Worm (Caenorhabditis elegans) whole organism, young adult: ENCODE measurements around the gene ttr-29.

Experiments
- B0019.2 ChIP-seq: fragments of 200-800 bp; sonication (Bioruptor generic); conservative IDR thresholded peaks from 2 replicates; pipeline ENCODE4 v1.3.6; 2022; ENCODE audit warnings: missing genetic modification reagents, missing genetic modification characterization, missing compliant biosample characterization
- D2030.7 ChIP-seq: fragments of 200-800 bp; sonication (Bioruptor generic); IDR thresholded peaks from 2 replicates; pipeline ENCODE4 v1.3.6; 2022; ENCODE audit warnings: missing genetic modification reagents, missing genetic modification characterization, missing compliant biosample characterization
- F39B2.1 ChIP-seq: fragments of 200-800 bp; sonication (Bioruptor generic); IDR thresholded peaks from 2 replicates; pipeline ENCODE4 v1.3.6; 2022; ENCODE audit warnings: missing genetic modification reagents, missing genetic modification characterization, missing compliant biosample characterization
- F55B11.4 ChIP-seq: sonication (generic microtip); optimal IDR thresholded peaks from 2 replicates; lab custom pipeline; 2016; ENCODE audit warnings: missing compliant biosample characterization, missing genetic modification characterization, borderline replicate concordance; ENCODE audit not compliant: insufficient read depth
- F57A8.1 ChIP-seq: fragments of 200-800 bp; sonication (Bioruptor generic); optimal IDR thresholded peaks from 2 replicates; lab custom pipeline; 2018; ENCODE audit warnings: mild to moderate bottlenecking, missing genetic modification characterization, moderate library complexity, missing compliant biosample characterization
- Y56A3A.18 ChIP-seq: fragments of 200-800 bp; sonication (Bioruptor generic); IDR thresholded peaks from 2 replicates; pipeline ENCODE4 v1.3.6; 2022; ENCODE audit warnings: missing genetic modification reagents, missing genetic modification characterization, missing compliant biosample characterization
- Y79H2A.3 ChIP-seq: fragments of 200-800 bp; sonication (Bioruptor generic); conservative IDR thresholded peaks from 2 replicates; pipeline ENCODE4 v1.3.6; 2022; ENCODE audit warnings: missing genetic modification reagents, missing genetic modification characterization, missing compliant biosample characterization
- ZK185.1 ChIP-seq: sonication (generic microtip); optimal IDR thresholded peaks from 2 replicates; lab custom pipeline; 2016; ENCODE audit warnings: mild to moderate bottlenecking, missing genetic modification characterization, missing compliant biosample characterization; ENCODE audit not compliant: poor library complexity, severe bottlenecking
- akir-1 ChIP-seq: fragments of 200-800 bp; sonication (Bioruptor generic); optimal IDR thresholded peaks from 2 replicates; lab custom pipeline; 2018; ENCODE audit warnings: mild to moderate bottlenecking, missing genetic modification characterization, moderate library complexity, missing compliant biosample characterization
- ama-1 ChIP-seq, 3 experiments: fragments of 150-350 bp in 1 of 3; sonication (generic microtip) in 2 of 3; optimal IDR thresholded peaks; 2 replicates each; lab custom pipeline; 2014 to 2018; ENCODE audit warnings: missing biosample characterization in 2 of 3, missing genetic modification characterization in 2 of 3, missing genetic modification reagents in 2 of 3
- atf-7 ChIP-seq: sonication (generic microtip); optimal IDR thresholded peaks from 2 replicates; lab custom pipeline; 2017; ENCODE audit warnings: mild to moderate bottlenecking, missing genetic modification characterization, missing compliant biosample characterization
- athp-1 ChIP-seq: sonication (generic microtip); optimal IDR thresholded peaks from 2 replicates; lab custom pipeline; 2017; ENCODE audit warnings: mild to moderate bottlenecking, missing genetic modification characterization, missing compliant biosample characterization
- ccch-3 ChIP-seq: fragments of 200-800 bp; sonication (Bioruptor generic); optimal IDR thresholded peaks from 2 replicates; lab custom pipeline; 2018; ENCODE audit warnings: mild to moderate bottlenecking, missing genetic modification characterization, missing compliant biosample characterization
- ceh-100 ChIP-seq: fragments of 200-800 bp; sonication (Bioruptor generic); IDR thresholded peaks from 2 replicates; pipeline ENCODE4 v1.3.6; 2022; ENCODE audit warnings: missing genetic modification reagents, missing genetic modification characterization, missing compliant biosample characterization
- ceh-58 ChIP-seq: fragments of 200-800 bp; sonication (Bioruptor generic); IDR thresholded peaks from 2 replicates; pipeline ENCODE4 v1.3.6; 2022; ENCODE audit warnings: missing genetic modification characterization, missing compliant biosample characterization
- die-1 ChIP-seq: sonication (generic microtip); optimal IDR thresholded peaks from 2 replicates; lab custom pipeline; 2016; ENCODE audit warnings: missing genotype, mild to moderate bottlenecking, missing genetic modification characterization, missing compliant biosample characterization
- dpl-1 ChIP-seq: fragments of 150-350 bp; optimal IDR thresholded peaks from 2 replicates; lab custom pipeline; 2014; ENCODE audit warnings: missing biosample characterization, missing genetic modification reagents, missing genetic modification characterization
- egl-44 ChIP-seq: fragments of 200-800 bp; sonication (Bioruptor generic); IDR thresholded peaks from 2 replicates; pipeline ENCODE4 v1.3.6; 2022; ENCODE audit warnings: missing genetic modification reagents, missing genetic modification characterization, missing compliant biosample characterization
- ekl-4 ChIP-seq: fragments of 200-800 bp; sonication (Bioruptor generic); IDR thresholded peaks from 2 replicates; pipeline ENCODE4 v1.3.6; 2022; ENCODE audit warnings: missing genetic modification reagents, missing genetic modification characterization, missing compliant biosample characterization
- gei-17 ChIP-seq: fragments of 200-800 bp; sonication (Bioruptor generic); optimal IDR thresholded peaks from 2 replicates; lab custom pipeline; 2018; ENCODE audit warnings: mild to moderate bottlenecking, missing genetic modification characterization, missing compliant biosample characterization
- hlh-26 ChIP-seq: fragments of 200-800 bp; sonication (Bioruptor generic); conservative IDR thresholded peaks from 2 replicates; pipeline ENCODE4 v1.3.6; 2022; ENCODE audit warnings: missing genetic modification reagents, missing genetic modification characterization, missing compliant biosample characterization
- lag-1 ChIP-seq: fragments of 200-800 bp; sonication (Bioruptor generic); IDR thresholded peaks from 2 replicates; pipeline ENCODE4 v1.3.6; 2022; ENCODE audit warnings: missing genetic modification reagents, missing genetic modification characterization, missing compliant biosample characterization
- lin-54 ChIP-seq: fragments of 200-800 bp; sonication (Bioruptor generic); optimal IDR thresholded peaks from 2 replicates; lab custom pipeline; 2018; ENCODE audit warnings: mild to moderate bottlenecking, missing genetic modification characterization, missing compliant biosample characterization
- lir-1 ChIP-seq: fragments of 200-800 bp; sonication (Bioruptor generic); conservative IDR thresholded peaks from 2 replicates; pipeline ENCODE4 v1.3.6; 2022; ENCODE audit warnings: missing genetic modification reagents, missing genetic modification characterization, missing compliant biosample characterization
- madf-10 ChIP-seq: sonication (generic microtip); optimal IDR thresholded peaks from 2 replicates; lab custom pipeline; 2016; ENCODE audit warnings: mild to moderate bottlenecking, missing genetic modification characterization, missing compliant biosample characterization
- madf-3 ChIP-seq: fragments of 200-800 bp; sonication (Bioruptor generic); IDR thresholded peaks from 2 replicates; pipeline ENCODE4 v1.3.6; 2022; ENCODE audit warnings: missing genetic modification reagents, missing genetic modification characterization, missing compliant biosample characterization
- madf-6 ChIP-seq: fragments of 200-800 bp; sonication (Bioruptor generic); IDR thresholded peaks from 2 replicates; pipeline ENCODE4 v1.3.6; 2022; ENCODE audit warnings: missing genetic modification reagents, missing genetic modification characterization, missing compliant biosample characterization
- madf-8 ChIP-seq: fragments of 200-800 bp; sonication (Bioruptor generic); conservative IDR thresholded peaks from 2 replicates; pipeline ENCODE4 v1.3.6; 2022; ENCODE audit warnings: missing genetic modification reagents, missing genetic modification characterization, missing compliant biosample characterization
- mcd-1 ChIP-seq: fragments of 200-800 bp; sonication (Bioruptor generic); IDR thresholded peaks from 2 replicates; pipeline ENCODE4 v1.3.6; 2022; ENCODE audit warnings: missing genetic modification reagents, missing genetic modification characterization, missing compliant biosample characterization
- mel-28 ChIP-seq: sonication (generic microtip); optimal IDR thresholded peaks from 2 replicates; lab custom pipeline; 2016; ENCODE audit warnings: borderline replicate concordance, mild to moderate bottlenecking, missing genetic modification characterization, missing compliant biosample characterization
- mes-4 ChIP-seq: sonication (generic microtip); optimal IDR thresholded peaks from 2 replicates; lab custom pipeline; 2016; ENCODE audit warnings: missing genotype, missing genetic modification characterization, missing compliant biosample characterization
- nfya-1 ChIP-seq: sonication (generic microtip); optimal IDR thresholded peaks from 2 replicates; lab custom pipeline; 2017; ENCODE audit warnings: antibody characterized with exemption, missing compliant biosample characterization, missing genetic modification characterization, borderline replicate concordance; ENCODE audit not compliant: insufficient read depth
- nfyb-1 ChIP-seq: fragments of 200-800 bp; sonication (Bioruptor generic); IDR thresholded peaks from 2 replicates; pipeline ENCODE4 v1.3.6; 2022; ENCODE audit warnings: missing genetic modification reagents, missing genetic modification characterization, missing compliant biosample characterization
- rec-8 ChIP-seq, 2 experiments: sonication (generic microtip); optimal IDR thresholded peaks; 2 replicates each; lab custom pipeline; 2016; ENCODE audit warnings: mild to moderate bottlenecking in 2 of 2, missing genetic modification characterization in 2 of 2, missing genetic modification reagents in 2 of 2, missing genotype in 2 of 2, missing biosample characterization in 1 of 2, missing compliant biosample characterization in 1 of 2, moderate library complexity in 1 of 2
- sdz-38 ChIP-seq: sonication (generic microtip); optimal IDR thresholded peaks from 2 replicates; lab custom pipeline; 2016; ENCODE audit warnings: missing genotype, missing genetic modification characterization, missing compliant biosample characterization
- snpc-1.1 ChIP-seq: sonication (generic microtip); optimal IDR thresholded peaks from 2 replicates; lab custom pipeline; 2017; ENCODE audit warnings: missing genetic modification characterization, mild to moderate bottlenecking, missing compliant biosample characterization, antibody characterized with exemption, moderate library complexity, missing genotype, missing genetic modification reagents; ENCODE audit not compliant: insufficient read depth
- snpc-4 ChIP-seq, 5 experiments: fragments of 150-350 bp in 1 of 5; sonication (generic microtip) in 4 of 5; optimal IDR thresholded peaks; 2 replicates each; lab custom pipeline; 2014 to 2018; ENCODE audit warnings: missing genetic modification characterization in 5 of 5, missing biosample characterization in 3 of 5, antibody characterized with exemption in 2 of 5, mild to moderate bottlenecking in 2 of 5, missing compliant biosample characterization in 2 of 5, missing genotype in 2 of 5, moderate library complexity in 2 of 5, missing genetic modification reagents in 1 of 5
- somi-1 ChIP-seq: fragments of 200-800 bp; sonication (Bioruptor generic); optimal IDR thresholded peaks from 2 replicates; lab custom pipeline; 2018; ENCODE audit warnings: mild to moderate bottlenecking, missing genetic modification characterization, missing compliant biosample characterization
- tbx-9 ChIP-seq: sonication (generic microtip); optimal IDR thresholded peaks from 2 replicates; lab custom pipeline; 2016; ENCODE audit warnings: borderline replicate concordance, missing genetic modification characterization, inconsistent platforms, missing compliant biosample characterization
- unc-130 ChIP-seq: sonication (generic microtip); optimal IDR thresholded peaks from 2 replicates; lab custom pipeline; 2016; ENCODE audit warnings: missing genetic modification reagents, missing genetic modification characterization, missing compliant biosample characterization
- unc-62 ChIP-seq: fragments of 150-350 bp; optimal IDR thresholded peaks from 2 replicates; lab custom pipeline; 2014; ENCODE audit warnings: missing biosample characterization, missing genetic modification reagents, missing genetic modification characterization
- zfh-2 ChIP-seq: fragments of 200-800 bp; sonication (Bioruptor generic); conservative IDR thresholded peaks from 2 replicates; pipeline ENCODE4 v1.3.6; 2022; ENCODE audit warnings: missing genetic modification reagents, missing genetic modification characterization, missing compliant biosample characterization
- zim-3 ChIP-seq: sonication (generic microtip); optimal IDR thresholded peaks from 2 replicates; lab custom pipeline; 2017; ENCODE audit warnings: mild to moderate bottlenecking, missing genetic modification characterization, moderate library complexity, missing compliant biosample characterization
- ztf-22 ChIP-seq: fragments of 200-800 bp; sonication (Bioruptor generic); optimal IDR thresholded peaks from 2 replicates; lab custom pipeline; 2018; ENCODE audit warnings: mild to moderate bottlenecking, missing genetic modification characterization, moderate library complexity, missing compliant biosample characterization
- ztf-26 ChIP-seq: sonication (generic microtip); optimal IDR thresholded peaks from 2 replicates; lab custom pipeline; 2017; ENCODE audit warnings: missing genetic modification characterization, missing compliant biosample characterization

Gene ttr-29

ce11 chrV:12907436-12907835, 804 bp upstream of the ttr-29 start (continued):
- TF ChIP-seq B0019.2 (GFP tag; lab: Robert Waterston, UW) (no peak), athp-1 (tag; lab: Kevin White, UChicago) (no peak), lir-1 (no peak), D2030.7 (GFP tag; lab: Robert Waterston, UW) (no peak)
- TF ChIP-seq, all 124 proteins: peak for 0

DNA sequence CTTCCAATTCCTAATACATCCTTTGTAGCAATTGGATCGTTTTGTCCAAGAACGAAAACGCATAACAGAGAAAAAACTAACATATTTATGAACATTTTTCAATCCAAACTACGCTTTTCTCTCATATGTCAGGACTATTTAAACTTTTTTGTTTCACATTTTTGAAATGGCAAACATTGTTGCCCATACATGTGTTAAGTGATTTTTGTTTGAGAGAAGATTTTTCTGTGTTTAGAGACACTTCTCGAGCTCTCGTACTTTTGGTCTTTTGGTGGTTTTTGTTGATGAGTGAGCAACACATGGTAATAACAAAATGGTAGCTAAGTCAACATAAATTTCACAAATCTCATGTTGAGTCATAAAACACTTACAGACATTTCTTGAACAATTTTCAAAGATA, 1.6 kb downstream of the ttr-29 start, which contains the start of gene ttr-28:
Gene ttr-28 (minus strand): TSS at position 101 of the 400 bp plus-strand sequence.
- TF ChIP-seq ekl-4 (GFP tag; lab: Robert Waterston, UW) (no peak), zim-3 (no peak), unc-130 (GFP tag; lab: Kevin White, UChicago) (no peak), dpl-1 (GFP tag; lab: Kevin White, UChicago) (no peak), zfh-2 (no peak), ZK185.1 (tag; lab: Kevin White, UChicago) (no peak), sdz-38 (tag; lab: Kevin White, UChicago) (no peak), athp-1 (tag; lab: Kevin White, UChicago) (no peak), unc-62 (GFP tag; lab: Kevin White, UChicago) (no peak), madf-10 (no peak), lag-1 (no peak), akir-1 (GFP tag; lab: Kevin White, UChicago) (no peak), die-1 (tag; lab: Kevin White, UChicago) (no peak), hlh-26 (GFP tag; lab: Robert Waterston, UW) (no peak), ztf-26 (tag; lab: Kevin White, UChicago) (no peak), madf-3 (GFP tag; lab: Robert Waterston, UW) (no peak), nfyb-1 (GFP tag; lab: Robert Waterston, UW) (no peak), mes-4 (no peak), ztf-22 (no peak)

- no peak for TF ChIP-seq Y79H2A.3 (GFP tag; lab: Robert Waterston, UW)
- no peak for TF ChIP-seq tbx-9
- no peak for TF ChIP-seq ceh-58 (GFP tag; lab: Robert Waterston, UW)
- no peak for TF ChIP-seq lin-54
- no peak for TF ChIP-seq madf-8
- TF ChIP-seq nfya-1 (tag; lab: Kevin White, UChicago) = no peak
- no peak for TF ChIP-seq F39B2.1 (GFP tag; lab: Robert Waterston, UW)
- no peak for TF ChIP-seq ama-1 (optimal IDR thresholded peaks at IDR 0.05; lab: Kevin White, UChicago)
- TF ChIP-seq ama-1 (GFP tag; optimal IDR thresholded peaks at IDR 0.05; lab: Kevin White, UChicago) = no peak
- TF ChIP-seq somi-1 (GFP tag; lab: Kevin White, UChicago) = no peak
- no peak for TF ChIP-seq snpc-1.1 (tag; lab: Kevin White, UChicago)
- no peak for TF ChIP-seq Y56A3A.18 (GFP tag; lab: Robert Waterston, UW)
- TF ChIP-seq madf-6 = no peak
- no peak for TF ChIP-seq zim-3
- no peak for TF ChIP-seq hlh-26 (GFP tag; lab: Robert Waterston, UW)
- no peak for TF ChIP-seq atf-7
Observed at ce11 chrV:12904054-12904453, 2.6 kb downstream of the ttr-29 start, which contains the start of gene ttr-27. Gene ttr-27, minus strand, starts transcription at chrV:12904098.

DNA sequence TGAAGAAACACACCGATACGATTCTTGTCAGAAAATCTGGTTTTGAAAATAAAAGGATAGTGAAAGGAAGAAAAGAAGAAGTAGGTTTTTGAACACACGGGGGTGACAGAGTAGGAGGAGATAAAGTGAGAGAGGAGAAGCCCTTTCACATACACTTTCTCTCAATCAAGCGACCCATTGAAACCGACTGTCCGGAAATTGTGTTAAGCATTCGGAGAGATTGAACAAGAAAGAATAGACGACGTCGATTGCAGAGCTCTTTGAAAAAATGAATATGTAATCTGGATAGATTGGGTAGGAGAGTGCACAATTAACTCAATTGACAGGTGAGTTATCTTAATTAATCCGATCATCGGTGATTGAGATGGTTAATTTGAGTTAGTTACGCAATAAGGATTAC, 5.3 kb downstream of the ttr-29 start:
- TF ChIP-seq rec-8 (tag; optimal IDR thresholded peaks at IDR 0.05; lab: Kevin White, UChicago) (no peak), F55B11.4 (tag; lab: Kevin White, UChicago) (no peak), egl-44 (GFP tag; lab: Robert Waterston, UW) (no peak), gei-17 (GFP tag; lab: Kevin White, UChicago) (no peak), ceh-100 (no peak), mcd-1 (GFP tag; lab: Robert Waterston, UW) (no peak), ccch-3 (no peak), snpc-4 (GFP tag; optimal IDR thresholded peaks at IDR 0.05; lab: Kevin White, UChicago) (no peak), snpc-4 (tag; optimal IDR thresholded peaks at IDR 0.05; lab: Kevin White, UChicago) (no peak), mel-28 (tag; lab: Kevin White, UChicago) (no peak), F57A8.1 (GFP tag; lab: Kevin White, UChicago) (no peak)
